Worm (Caenorhabditis elegans): ENCODE data around the gene aqp-11.

aqp-11 gene

ce11 chrIII:13710666-13711065 is 37.6 kb downstream of the aqp-11 start:
- peak; percentile 19 for TF ChIP-seq nhr-25 (tag; optimal IDR thresholded peaks at IDR 0.05; ENCODE audit: borderline replicate concordance, insufficient read depth)
- 0 out of 2 replicates have a peak, but pooled peaks have one; percentile 28 for TF ChIP-seq T26A8.4 (GFP tag; IDR thresholded peaks at IDR 0.05)
- no peak for TF ChIP-seq lin-39 (tag; optimal IDR thresholded peaks at IDR 0.05)
- peak; percentile 10 for TF ChIP-seq hlh-11 (tag; optimal IDR thresholded peaks at IDR 0.05)
- 0 out of 2 replicates have a peak, but pooled peaks have one; percentile 38 for TF ChIP-seq Y48G9A.11 (GFP tag; IDR thresholded peaks at IDR 0.05)
- TF ChIP-seq fos-1 (tag; optimal IDR thresholded peaks at IDR 0.05): no peak
- peak in 1 of 2 experiments; percentile 82 for TF ChIP-seq unc-62 (GFP tag; optimal IDR thresholded peaks at IDR 0.05 in 1 of 2)
- no peak for TF ChIP-seq unc-62 (tag; optimal IDR thresholded peaks at IDR 0.05)

ce11 chrIII:13712854-13713293 is 39.8 kb downstream of the aqp-11 start:
- peak; percentile 73 for TF ChIP-seq aha-1 (tag)
- no peak for TF ChIP-seq duxl-1 (tag; optimal IDR thresholded peaks at IDR 0.05; ENCODE audit: poor library complexity)
- TF ChIP-seq hlh-11 (tag; optimal IDR thresholded peaks at IDR 0.05): peak; percentile 83
- no peak for TF ChIP-seq nhr-111 (GFP tag; optimal IDR thresholded peaks at IDR 0.05)
- no peak for TF ChIP-seq unc-62 (GFP tag; optimal IDR thresholded peaks at IDR 0.05 in 1 of 2)
- no peak for TF ChIP-seq unc-62 (tag; optimal IDR thresholded peaks at IDR 0.05)
- TF ChIP-seq ces-1 (GFP tag; optimal IDR thresholded peaks at IDR 0.05): no peak
- peak; percentile 39 for TF ChIP-seq rbr-2 (tag; optimal IDR thresholded peaks at IDR 0.05)
- no peak for TF ChIP-seq madf-5 (GFP tag; IDR thresholded peaks at IDR 0.05)
- peak; percentile 30 for TF ChIP-seq hmg-1.1 (GFP tag; IDR thresholded peaks at IDR 0.05)
- peak; percentile 24 for TF ChIP-seq nhr-11 (tag; optimal IDR thresholded peaks at IDR 0.05)
- TF ChIP-seq mes-2 (tag; optimal IDR thresholded peaks at IDR 0.05; ENCODE audit: poor library complexity, severe bottlenecking): peak; percentile 23
- TF ChIP-seq hlh-30 (tag; optimal IDR thresholded peaks at IDR 0.05; ENCODE audit: insufficient read depth): peak; percentile 40
- TF ChIP-seq nhr-10 (tag; optimal IDR thresholded peaks at IDR 0.05): no peak
- TF ChIP-seq mdl-1 (tag; optimal IDR thresholded peaks at IDR 0.05): peak in 1 of 2 experiments; percentile 26
- TF ChIP-seq nhr-6 (tag; optimal IDR thresholded peaks at IDR 0.05): peak; percentile 64
- 0 out of 2 replicates have a peak, but pooled peaks have one; percentile 14 for TF ChIP-seq pha-4 (GFP tag; IDR thresholded peaks at IDR 0.05)
- no peak for TF ChIP-seq pha-4 (tag; optimal IDR thresholded peaks at IDR 0.05)
- TF ChIP-seq mep-1 (tag; optimal IDR thresholded peaks at IDR 0.05): peak; percentile 41
- TF ChIP-seq set-16 (GFP tag; IDR thresholded peaks at IDR 0.05): peak; percentile 45
- TF ChIP-seq nhr-48 (tag; optimal IDR thresholded peaks at IDR 0.05): peak; percentile 36
- TF ChIP-seq nhr-102 (tag; optimal IDR thresholded peaks at IDR 0.05): peak; percentile 19
- TF ChIP-seq T26A8.4 (GFP tag; IDR thresholded peaks at IDR 0.05): peak; percentile 44; the same call in 1 of the 2 replicates
- no peak for TF ChIP-seq daf-16 (GFP tag; optimal IDR thresholded peaks at IDR 0.05)
- TF ChIP-seq daf-16 (tag; optimal IDR thresholded peaks at IDR 0.05): peak; percentile 18
- no peak for TF ChIP-seq Y5F2A.4 (GFP tag; optimal IDR thresholded peaks at IDR 0.05)
- peak; percentile 12; the same call in 1 of the 2 replicates for TF ChIP-seq dmd-6 (GFP tag; IDR thresholded peaks at IDR 0.05)
- 0 out of 2 replicates have a peak, but pooled peaks have one; percentile 12 for TF ChIP-seq daf-19 (GFP tag; conservative IDR thresholded peaks at IDR 0.05)
- peak in 1 of 2 experiments; percentile 11 for TF ChIP-seq lsy-2 (tag; optimal IDR thresholded peaks at IDR 0.05)
- peak; percentile 43 for TF ChIP-seq dve-1 (tag; optimal IDR thresholded peaks at IDR 0.05; ENCODE audit: insufficient read depth)

DNA sequence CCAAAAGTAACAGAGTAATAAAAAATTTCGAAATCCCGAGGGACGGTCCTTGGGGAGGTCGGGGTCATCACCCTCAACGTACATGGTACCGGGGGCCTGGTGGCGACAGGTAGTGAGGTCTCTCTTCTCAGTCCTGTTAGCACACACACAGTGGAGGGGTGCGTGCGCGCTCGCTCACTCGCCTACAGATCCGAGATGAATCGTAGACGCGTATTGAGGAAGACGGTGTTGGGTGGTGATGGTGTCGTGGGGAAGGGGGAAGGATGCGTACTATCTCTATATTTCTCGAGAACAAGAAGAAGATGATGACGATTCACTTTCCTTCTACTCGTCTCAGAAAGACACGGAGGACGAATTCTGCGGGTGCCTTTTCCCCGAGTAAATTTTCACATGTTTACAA is 40.7 kb downstream of the aqp-11 start:
- TF ChIP-seq hlh-30 (tag; optimal IDR thresholded peaks at IDR 0.05; ENCODE audit: insufficient read depth) (peak; percentile 27), aha-1 (tag) (peak; percentile 84), nhr-111 (GFP tag; optimal IDR thresholded peaks at IDR 0.05) (peak; percentile 10), saeg-2 (GFP tag; IDR thresholded peaks at IDR 0.05) (0 out of 2 replicates have a peak, but pooled peaks have one; percentile 5), ztf-11 (tag; optimal IDR thresholded peaks at IDR 0.05) (no peak), snpc-1.2 (GFP tag; IDR thresholded peaks at IDR 0.05) (0 out of 2 replicates have a peak, but pooled peaks have one; percentile 16), set-16 (GFP tag; IDR thresholded peaks at IDR 0.05) (peak; percentile 57), madf-9 (GFP tag; conservative IDR thresholded peaks at IDR 0.05) (0 out of 2 replicates have a peak, but pooled peaks have one; percentile 2), hmg-1.1 (GFP tag; IDR thresholded peaks at IDR 0.05) (0 out of 2 replicates have a peak, but pooled peaks have one; percentile 12), T26A8.4 (GFP tag; IDR thresholded peaks at IDR 0.05) (peak; percentile 54; the same call in 1 of the 2 replicates), dmd-8 (GFP tag; IDR thresholded peaks at IDR 0.05) (no peak)

Data from whole organism, L4 larva.